Worm (Caenorhabditis elegans): ENCODE measurements around the gene srbc-51.

The srbc-51 gene

ce11 chrV:15862599-15862998 is 36.4 kb downstream of the srbc-51 start, which contains the start of gene srz-12:
TSS of gene srz-12 (minus strand) at chrV:15862699.
- no peak for TF ChIP-seq ceh-82 (tag; optimal IDR thresholded peaks at IDR 0.05)
- TF ChIP-seq fos-1 (tag; optimal IDR thresholded peaks at IDR 0.05): no peak
- TF ChIP-seq eor-1 (tag; optimal IDR thresholded peaks at IDR 0.05): no peak
- TF ChIP-seq nhr-11 (tag; optimal IDR thresholded peaks at IDR 0.05): no peak
- TF ChIP-seq mdl-1 (tag; optimal IDR thresholded peaks at IDR 0.05): no peak
- TF ChIP-seq nfya-1 (tag; optimal IDR thresholded peaks at IDR 0.05; ENCODE audit: insufficient read depth): no peak
- no peak for TF ChIP-seq fkh-10 (GFP tag; optimal IDR thresholded peaks at IDR 0.05)
- no peak for TF ChIP-seq lsy-12 (tag; optimal IDR thresholded peaks at IDR 0.05)
- no peak for TF ChIP-seq hmg-11 (tag; optimal IDR thresholded peaks at IDR 0.05)
- no peak for TF ChIP-seq R02D3.7 (tag; optimal IDR thresholded peaks at IDR 0.05)
- TF ChIP-seq snpc-4 (tag; optimal IDR thresholded peaks at IDR 0.05): no peak
- TF ChIP-seq tbx-2 (tag; optimal IDR thresholded peaks at IDR 0.05): no peak
- no peak for TF ChIP-seq nhr-28 (tag; optimal IDR thresholded peaks at IDR 0.05)

- TF ChIP-seq nhr-11 (tag; optimal IDR thresholded peaks at IDR 0.05): no peak
These were observed 36.8 kb downstream of the srbc-51 start, which contains the start of gene srh-299 for ce11 chrV:15863042-15863441. TSS of gene srh-299 (plus strand) at chrV:15863342.

ce11 chrV:15865839-15866238 is 39.6 kb downstream of the srbc-51 start, which contains the start of gene srh-293:
TSS of gene srh-293 (plus strand) at chrV:15866139.
- TF ChIP-seq nhr-77 (tag; optimal IDR thresholded peaks at IDR 0.05) (no peak), skn-1 (tag; optimal IDR thresholded peaks at IDR 0.05) (no peak), nhr-11 (tag; optimal IDR thresholded peaks at IDR 0.05) (no peak), pha-4 (tag; optimal IDR thresholded peaks at IDR 0.05) (no peak), mdl-1 (tag; optimal IDR thresholded peaks at IDR 0.05) (no peak), egl-5 (tag; optimal IDR thresholded peaks at IDR 0.05) (no peak), fkh-10 (GFP tag; optimal IDR thresholded peaks at IDR 0.05) (no peak), nhr-237 (tag; optimal IDR thresholded peaks at IDR 0.05) (no peak), nhr-12 (tag; optimal IDR thresholded peaks at IDR 0.05) (no peak), elt-3 (tag; optimal IDR thresholded peaks at IDR 0.05) (no peak), tbx-2 (tag; optimal IDR thresholded peaks at IDR 0.05) (no peak), ceh-16 (tag; optimal IDR thresholded peaks at IDR 0.05) (no peak), ceh-28 (tag; optimal IDR thresholded peaks at IDR 0.05) (no peak), nfya-1 (tag; optimal IDR thresholded peaks at IDR 0.05; ENCODE audit: insufficient read depth) (no peak), hmg-11 (tag; optimal IDR thresholded peaks at IDR 0.05) (no peak), nhr-28 (tag; optimal IDR thresholded peaks at IDR 0.05) (no peak), unc-62 (GFP tag; optimal IDR thresholded peaks at IDR 0.05) (no peak), zag-1 (tag; optimal IDR thresholded peaks at IDR 0.05) (no peak), nhr-43 (tag; optimal IDR thresholded peaks at IDR 0.05; ENCODE audit: poor library complexity, severe bottlenecking) (no peak)

- TF ChIP-seq lin-15B (tag; optimal IDR thresholded peaks at IDR 0.05) (no peak), pha-4 (tag; optimal IDR thresholded peaks at IDR 0.05) (no peak), ceh-82 (tag; optimal IDR thresholded peaks at IDR 0.05) (no peak), ceh-9 (tag; optimal IDR thresholded peaks at IDR 0.05) (no peak), lsy-12 (tag; optimal IDR thresholded peaks at IDR 0.05) (no peak), snpc-4 (tag; optimal IDR thresholded peaks at IDR 0.05) (no peak), ZK546.5 (tag; optimal IDR thresholded peaks at IDR 0.05) (no peak), hmg-11 (tag; optimal IDR thresholded peaks at IDR 0.05) (no peak), nhr-12 (tag; optimal IDR thresholded peaks at IDR 0.05) (no peak), mdl-1 (tag; optimal IDR thresholded peaks at IDR 0.05) (no peak), egl-27 (tag; optimal IDR thresholded peaks at IDR 0.05) (no peak), nhr-25 (tag; optimal IDR thresholded peaks at IDR 0.05) (no peak), nhr-67 (tag; optimal IDR thresholded peaks at IDR 0.05) (no peak), elt-1 (tag; optimal IDR thresholded peaks at IDR 0.05) (no peak), mml-1 (tag; optimal IDR thresholded peaks at IDR 0.05) (no peak)
These were observed 41.2 kb downstream of the srbc-51 start, which contains the start of gene fbxa-197 for ce11 chrV:15867373-15867772. TSS of gene fbxa-197 (plus strand) at chrV:15867673.

ce11 chrV:15870356-15870755 is 44.1 kb downstream of the srbc-51 start, which contains the start of gene str-57:
TSS of gene str-57 (plus strand) at chrV:15870656.
- TF ChIP-seq elt-2 (tag; optimal IDR thresholded peaks at IDR 0.05) (no peak), daf-12 (tag; optimal IDR thresholded peaks at IDR 0.05) (no peak), nhr-77 (tag; optimal IDR thresholded peaks at IDR 0.05) (no peak), nhr-25 (tag; optimal IDR thresholded peaks at IDR 0.05) (no peak), elt-3 (tag; optimal IDR thresholded peaks at IDR 0.05) (no peak), nfya-1 (tag; optimal IDR thresholded peaks at IDR 0.05; ENCODE audit: insufficient read depth) (no peak), hmg-11 (tag; optimal IDR thresholded peaks at IDR 0.05) (no peak), nhr-43 (tag; optimal IDR thresholded peaks at IDR 0.05; ENCODE audit: poor library complexity, severe bottlenecking) (no peak)
